Worm (Caenorhabditis elegans) whole organism, L4 larva: ENCODE data around the gene F33H12.7.

Source experiments
- F44E2.7 ChIP-seq: fragments of 200-800 bp; sonication (Bioruptor generic); IDR thresholded peaks from 2 replicates; pipeline ENCODE4 v2.1.2; 2022; ENCODE audit warnings: missing genetic modification characterization, missing compliant biosample characterization
- F49E8.2 ChIP-seq: sonication (generic microtip); optimal IDR thresholded peaks from 2 replicates; lab custom pipeline; 2016; ENCODE audit warnings: missing compliant biosample characterization, mild to moderate bottlenecking, missing genetic modification characterization, borderline replicate concordance
- ZK337.2 ChIP-seq: fragments of 200-800 bp; sonication (Bioruptor generic); IDR thresholded peaks from 2 replicates; pipeline ENCODE4 v1.3.6; 2022; ENCODE audit warnings: missing genetic modification reagents, missing genetic modification characterization, missing compliant biosample characterization
- aha-1 ChIP-seq: fragments of 150-350 bp; peaks from one replicate; lab custom pipeline; 2014; ENCODE audit warnings: missing biosample characterization, missing genetic modification characterization
- arid-1 ChIP-seq: fragments of 200-800 bp; sonication (Bioruptor generic); conservative IDR thresholded peaks from 2 replicates; pipeline ENCODE4 v1.3.6; 2022; ENCODE audit warnings: missing genetic modification reagents, missing genetic modification characterization, missing compliant biosample characterization
- ceh-44 ChIP-seq: fragments of 200-800 bp; sonication (Bioruptor generic); IDR thresholded peaks from 2 replicates; pipeline ENCODE4 v1.3.6; 2022; ENCODE audit warnings: missing genetic modification reagents, missing genetic modification characterization, missing compliant biosample characterization
- ceh-82 ChIP-seq: sonication (generic microtip); optimal IDR thresholded peaks from 2 replicates; lab custom pipeline; 2017; ENCODE audit warnings: missing biosample characterization, missing genetic modification characterization
- ces-1 ChIP-seq: fragments of 150-350 bp; sonication (generic microtip); optimal IDR thresholded peaks from 4 replicates; lab custom pipeline; 2014; ENCODE audit warnings: missing biosample characterization, missing genetic modification reagents, missing genetic modification characterization
- dmd-6 ChIP-seq: fragments of 200-800 bp; sonication (Bioruptor generic); IDR thresholded peaks from 2 replicates; pipeline ENCODE4 v1.3.6; 2022; ENCODE audit warnings: missing genetic modification reagents, missing genetic modification characterization, missing compliant biosample characterization
- dmd-8 ChIP-seq: fragments of 200-800 bp; sonication (Bioruptor generic); IDR thresholded peaks from 2 replicates; pipeline ENCODE4 v1.3.6; 2022; ENCODE audit warnings: missing genetic modification characterization, missing compliant biosample characterization
- dmd-9 ChIP-seq: fragments of 200-800 bp; sonication (Bioruptor generic); IDR thresholded peaks from 2 replicates; pipeline ENCODE4 v1.3.6; 2022; ENCODE audit warnings: missing genetic modification reagents, missing genetic modification characterization, missing compliant biosample characterization
- dpl-1 ChIP-seq: fragments of 150-350 bp; optimal IDR thresholded peaks from 2 replicates; lab custom pipeline; 2014; ENCODE audit warnings: missing biosample characterization, missing genetic modification reagents, missing genetic modification characterization
- duxl-1 ChIP-seq: sonication (generic microtip); optimal IDR thresholded peaks from 2 replicates; lab custom pipeline; 2016; ENCODE audit warnings: mild to moderate bottlenecking, missing genetic modification characterization, moderate library complexity, missing compliant biosample characterization; ENCODE audit not compliant: poor library complexity
- egl-27 ChIP-seq: sonication (generic microtip); optimal IDR thresholded peaks from 3 replicates; lab custom pipeline; 2017; ENCODE audit warnings: missing biosample characterization, missing genetic modification reagents, missing genetic modification characterization
- egl-43 ChIP-seq: fragments of 200-800 bp; sonication (Bioruptor generic); IDR thresholded peaks from 2 replicates; pipeline ENCODE4 v1.3.6; 2022; ENCODE audit warnings: missing genetic modification reagents, missing genetic modification characterization, missing compliant biosample characterization
- fkh-10 ChIP-seq: fragments of 150-350 bp; optimal IDR thresholded peaks from 2 replicates; lab custom pipeline; 2014; ENCODE audit warnings: missing biosample characterization, missing genetic modification reagents, missing genetic modification characterization
- fos-1 ChIP-seq: fragments of 150-350 bp; optimal IDR thresholded peaks from 2 replicates; lab custom pipeline; 2014; ENCODE audit warnings: missing biosample characterization, missing genetic modification characterization
- hif-1 ChIP-seq, 2 experiments: sonication (generic microtip); optimal IDR thresholded peaks; 2 replicates each; lab custom pipeline; 2016 to 2017; ENCODE audit warnings: missing compliant biosample characterization in 2 of 2, missing genetic modification characterization in 2 of 2, missing genetic modification reagents in 2 of 2, missing genotype in 2 of 2, mild to moderate bottlenecking in 1 of 2
- hlh-11 ChIP-seq: fragments of 200-800 bp; sonication (Bioruptor generic); optimal IDR thresholded peaks from 2 replicates; lab custom pipeline; 2018; ENCODE audit warnings: mild to moderate bottlenecking, missing genetic modification characterization, missing compliant biosample characterization
- hlh-30 ChIP-seq: sonication (generic microtip); optimal IDR thresholded peaks from 2 replicates; lab custom pipeline; 2017; ENCODE audit warnings: antibody characterized with exemption, mild to moderate bottlenecking, missing genetic modification characterization, missing compliant biosample characterization; ENCODE audit not compliant: insufficient read depth
- lim-7 ChIP-seq: fragments of 200-800 bp; sonication (Bioruptor generic); IDR thresholded peaks from 2 replicates; pipeline ENCODE4 v1.3.6; 2022; ENCODE audit warnings: missing genetic modification characterization, missing compliant biosample characterization
- lin-15B ChIP-seq: fragments of 150-350 bp; sonication (generic microtip); optimal IDR thresholded peaks from 3 replicates; lab custom pipeline; 2014; ENCODE audit warnings: missing biosample characterization, missing genetic modification characterization
- lin-29 ChIP-seq: fragments of 200-800 bp; sonication (Bioruptor generic); IDR thresholded peaks from 2 replicates; pipeline ENCODE4 v1.3.6; 2022; ENCODE audit warnings: missing genetic modification reagents, missing genetic modification characterization, missing compliant biosample characterization
- lin-38 ChIP-seq: fragments of 200-800 bp; sonication (Bioruptor generic); IDR thresholded peaks from 2 replicates; pipeline ENCODE4 v1.3.6; 2022; ENCODE audit warnings: missing genetic modification reagents, missing genetic modification characterization, missing compliant biosample characterization
- lsy-2 ChIP-seq, 2 experiments: fragments of 150-350 bp in 1 of 2; sonication (generic microtip) in 1 of 2; optimal IDR thresholded peaks; 2 replicates each; lab custom pipeline; 2014 to 2017; ENCODE audit warnings: missing biosample characterization in 2 of 2, missing genetic modification characterization in 2 of 2
- madf-5 ChIP-seq, 2 experiments: fragments of 200-800 bp; sonication (Bioruptor generic); IDR thresholded peaks; 2 replicates each; pipeline ENCODE4 v1.3.6; 2022; ENCODE audit warnings: missing compliant biosample characterization in 2 of 2, missing genetic modification characterization in 2 of 2
- mdl-1 ChIP-seq, 2 experiments: fragments of 150-350 bp in 1 of 2; sonication (generic microtip) in 1 of 2; optimal IDR thresholded peaks; 2 replicates each; lab custom pipeline; 2014 to 2017; ENCODE audit warnings: missing biosample characterization in 2 of 2, missing genetic modification characterization in 2 of 2
- mep-1 ChIP-seq: fragments of 150-350 bp; sonication (generic microtip); optimal IDR thresholded peaks from 3 replicates; lab custom pipeline; 2014; ENCODE audit warnings: missing biosample characterization, missing genetic modification characterization
- mes-2 ChIP-seq: sonication (generic microtip); optimal IDR thresholded peaks from 2 replicates; lab custom pipeline; 2016; ENCODE audit warnings: missing genotype, mild to moderate bottlenecking, missing genetic modification characterization, missing compliant biosample characterization; ENCODE audit not compliant: poor library complexity, severe bottlenecking
- nhr-10 ChIP-seq: fragments of 150-350 bp; optimal IDR thresholded peaks from 2 replicates; lab custom pipeline; 2014; ENCODE audit warnings: missing biosample characterization, missing genetic modification characterization
- nhr-111 ChIP-seq: fragments of 200-800 bp; sonication (Bioruptor generic); optimal IDR thresholded peaks from 2 replicates; lab custom pipeline; 2018; ENCODE audit warnings: mild to moderate bottlenecking, missing genetic modification characterization, missing compliant biosample characterization
- nhr-42 ChIP-seq: fragments of 200-800 bp; sonication (Bioruptor generic); IDR thresholded peaks from 2 replicates; pipeline ENCODE4 v1.3.6; 2022; ENCODE audit warnings: missing genetic modification characterization, missing compliant biosample characterization
- nhr-6 ChIP-seq: fragments of 150-350 bp; optimal IDR thresholded peaks from 2 replicates; lab custom pipeline; 2014; ENCODE audit warnings: missing biosample characterization, missing genetic modification characterization
- nhr-77 ChIP-seq: fragments of 150-350 bp; optimal IDR thresholded peaks from 2 replicates; lab custom pipeline; 2014; ENCODE audit warnings: missing biosample characterization, missing genetic modification characterization
- pha-4 ChIP-seq, 2 experiments: fragments of 150-350 bp in 1 of 2; fragments of 200-800 bp in 1 of 2; sonication (Bioruptor generic) in 1 of 2; IDR thresholded peaks in 1 of 2; optimal IDR thresholded peaks in 1 of 2; 2 replicates each; pipeline versions ENCODE4 v1.3.6 to Lab custom; 2014 to 2022; ENCODE audit warnings: missing genetic modification characterization in 2 of 2, missing genetic modification reagents in 2 of 2, missing biosample characterization in 1 of 2, missing compliant biosample characterization in 1 of 2
- php-3 ChIP-seq: fragments of 200-800 bp; sonication (Bioruptor generic); IDR thresholded peaks from 2 replicates; pipeline ENCODE4 v1.3.6; 2022; ENCODE audit warnings: missing genetic modification reagents, missing genetic modification characterization, missing compliant biosample characterization
- pqm-1 ChIP-seq: sonication (generic microtip); optimal IDR thresholded peaks from 2 replicates; lab custom pipeline; 2017; ENCODE audit warnings: missing biosample characterization, missing genetic modification characterization
- sdz-12 ChIP-seq: fragments of 200-800 bp; sonication (Bioruptor generic); optimal IDR thresholded peaks from 2 replicates; lab custom pipeline; 2018; ENCODE audit warnings: mild to moderate bottlenecking, missing genetic modification characterization, missing compliant biosample characterization
- snpc-1.2 ChIP-seq: fragments of 200-800 bp; sonication (Bioruptor generic); IDR thresholded peaks from 2 replicates; pipeline ENCODE4 v1.3.6; 2022; ENCODE audit warnings: missing genetic modification reagents, missing genetic modification characterization, missing compliant biosample characterization
- tra-1 ChIP-seq: fragments of 200-800 bp; sonication (Bioruptor generic); IDR thresholded peaks from 2 replicates; pipeline ENCODE4 v1.3.6; 2022; ENCODE audit warnings: missing genetic modification reagents, missing genetic modification characterization, missing compliant biosample characterization
- unc-130 ChIP-seq: sonication (generic microtip); optimal IDR thresholded peaks from 2 replicates; lab custom pipeline; 2016; ENCODE audit warnings: missing genetic modification reagents, missing genetic modification characterization, missing compliant biosample characterization
- unc-39 ChIP-seq: sonication (generic microtip); optimal IDR thresholded peaks from 2 replicates; lab custom pipeline; 2017; ENCODE audit warnings: missing biosample characterization, missing genetic modification characterization
- unc-62 ChIP-seq, 3 experiments: fragments of 150-350 bp in 1 of 3; sonication (generic microtip); optimal IDR thresholded peaks in 2 of 3; peaks in 1 of 3; 1 replicate in 1 of 3; 2 replicates in 2 of 3; lab custom pipeline; 2014 to 2017; ENCODE audit warnings: missing biosample characterization in 3 of 3, missing genetic modification characterization in 3 of 3, missing genetic modification reagents in 3 of 3, missing genotype in 1 of 3
- zfp-3 ChIP-seq: fragments of 200-800 bp; sonication (Bioruptor generic); conservative IDR thresholded peaks from 2 replicates; pipeline ENCODE4 v1.3.6; 2022; ENCODE audit warnings: missing genetic modification reagents, missing genetic modification characterization, missing compliant biosample characterization

Gene F33H12.7

DNA sequence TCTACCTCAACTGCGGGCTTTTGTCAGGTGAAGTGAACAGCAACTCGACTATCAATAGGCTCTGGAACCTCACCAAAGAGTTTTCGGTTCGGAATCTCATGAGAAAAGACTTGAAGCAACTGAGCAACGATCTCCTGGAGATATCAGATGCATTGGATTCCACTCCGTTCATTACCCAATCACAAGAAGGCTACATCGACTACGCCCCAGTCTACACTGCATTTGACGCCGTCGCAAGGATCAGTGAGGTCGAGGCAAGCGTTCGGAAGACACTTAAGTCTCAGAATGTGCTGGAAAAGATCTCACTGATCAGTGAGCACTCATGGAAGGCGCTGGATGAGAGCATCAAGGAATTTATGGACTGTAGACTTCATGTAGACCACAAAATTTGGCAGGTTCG lies 8.5 kb downstream of the F33H12.7 start:
- no peak for TF ChIP-seq lin-29 (GFP tag; lab: Robert Waterston, UW)
- peak; percentile 91 for TF ChIP-seq aha-1 (tag; lab: Kevin White, UChicago)
- no peak for TF ChIP-seq unc-62 (GFP tag; optimal IDR thresholded peaks at IDR 0.05 in 1 of 2; lab: Kevin White, UChicago)
- TF ChIP-seq unc-62 (tag; optimal IDR thresholded peaks at IDR 0.05; lab: Kevin White, UChicago): no peak
- TF ChIP-seq F44E2.7 (GFP tag; lab: Robert Waterston, UW): no peak
- no peak for TF ChIP-seq lin-15B (tag; lab: Kevin White, UChicago)

DNA sequence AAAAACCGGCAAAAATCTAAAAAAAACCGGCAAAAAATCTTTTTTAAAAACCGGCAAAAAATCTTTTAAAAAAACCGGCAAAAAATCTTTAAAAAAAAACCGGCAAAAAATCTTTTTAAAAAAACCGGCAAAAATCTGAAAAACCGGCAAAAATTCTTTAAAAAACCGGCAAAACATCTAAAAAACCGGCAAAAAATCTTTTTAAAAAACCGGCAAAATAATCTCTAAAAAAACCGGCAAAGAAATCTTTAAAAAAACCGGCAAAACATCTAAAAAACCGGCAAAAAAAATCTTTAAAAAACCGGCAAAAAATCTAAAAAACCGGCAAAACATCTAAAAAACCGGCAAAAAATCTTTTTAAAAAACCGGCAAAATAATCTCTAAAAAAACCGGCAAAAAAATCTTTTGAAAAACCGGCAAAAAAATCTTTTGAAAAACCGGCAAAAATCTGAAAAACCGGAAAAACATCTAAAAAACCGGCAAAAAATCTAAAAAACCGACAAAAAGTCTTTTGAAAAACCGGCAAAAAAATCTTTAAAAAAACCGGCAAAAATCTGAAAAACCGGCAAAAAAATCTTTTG lies 16.2 kb downstream of the F33H12.7 start:
- peak; percentile 22 for TF ChIP-seq aha-1 (tag; lab: Kevin White, UChicago)

DNA sequence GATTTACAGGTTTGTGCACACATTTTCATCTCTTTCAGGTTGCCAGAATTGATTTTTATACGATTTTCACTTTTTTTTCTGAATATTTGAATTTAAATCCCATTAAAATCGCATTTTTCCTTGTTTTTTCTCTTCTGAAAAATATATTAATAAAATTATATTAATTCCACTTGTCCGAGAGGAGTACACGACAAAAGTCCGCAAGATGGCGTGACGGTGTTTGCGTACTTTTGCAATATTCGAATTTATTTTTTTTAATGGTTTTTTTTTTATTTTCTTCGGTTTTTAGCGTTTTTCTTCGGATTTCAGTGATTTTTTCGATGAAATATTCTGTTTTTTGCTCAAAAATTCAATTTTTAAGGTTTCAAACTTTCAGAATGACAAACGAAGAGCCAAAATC lies 21.8 kb downstream of the F33H12.7 start, which contains the start of gene usp-39:
Gene usp-39, plus strand, starts transcription at position 377 of the 400 bp plus-strand sequence.
- TF ChIP-seq unc-130 (peak; percentile 48), egl-43 (no peak), nhr-42 (GFP tag; lab: Robert Waterston, UW) (0 out of 2 replicates have a peak, but pooled peaks have one; percentile 44), F44E2.7 (GFP tag; lab: Robert Waterston, UW) (no peak), zfp-3 (GFP tag; lab: Robert Waterston, UW) (0 out of 2 replicates have a peak, but pooled peaks have one; percentile 44), hlh-11 (tag; lab: Kevin White, UChicago) (no peak), lin-38 (GFP tag; lab: Robert Waterston, UW) (peak; percentile 88), nhr-111 (GFP tag; lab: Kevin White, UChicago) (no peak), sdz-12 (no peak), ces-1 (GFP tag; lab: Kevin White, UChicago) (peak; percentile 93), snpc-1.2 (GFP tag; lab: Robert Waterston, UW) (peak; percentile 55; the same call in 1 of the 2 replicates), unc-39 (no peak), dmd-9 (GFP tag; lab: Robert Waterston, UW) (no peak), ceh-82 (tag; lab: Kevin White, UChicago) (no peak), dpl-1 (peak; percentile 86), nhr-6 (tag; lab: Kevin White, UChicago) (no peak), dmd-8 (no peak), ZK337.2 (GFP tag; lab: Robert Waterston, UW) (peak; percentile 56; the same call in 1 of the 2 replicates), mdl-1 (tag; optimal IDR thresholded peaks at IDR 0.05; lab: Kevin White, UChicago) (peak in 1 of 2 experiments; percentile 3), F49E8.2 (tag; lab: Kevin White, UChicago) (peak; percentile 35), lim-7 (GFP tag; lab: Robert Waterston, UW) (no peak), fkh-10 (GFP tag; lab: Kevin White, UChicago) (peak; percentile 44), pha-4 (GFP tag; IDR thresholded peaks at IDR 0.05; lab: Robert Waterston, UW) (peak; percentile 61; the same call in 1 of the 2 replicates), pha-4 (tag; optimal IDR thresholded peaks at IDR 0.05; lab: Kevin White, UChicago) (no peak), duxl-1 (tag; lab: Kevin White, UChicago) (peak; percentile 48), php-3 (GFP tag; lab: Robert Waterston, UW) (peak; percentile 56; the same call in 1 of the 2 replicates), arid-1 (GFP tag; lab: Robert Waterston, UW) (0 out of 2 replicates have a peak, but pooled peaks have one; percentile 19), ceh-44 (GFP tag; lab: Robert Waterston, UW) (0 out of 2 replicates have a peak, but pooled peaks have one; percentile 9), fos-1 (tag; lab: Kevin White, UChicago) (no peak), hlh-30 (tag; lab: Kevin White, UChicago) (peak; percentile 57), dmd-6 (GFP tag; lab: Robert Waterston, UW) (peak; percentile 62), madf-5 (GFP tag; IDR thresholded peaks at IDR 0.05; lab: Robert Waterston, UW) (no peak), mes-2 (tag; lab: Kevin White, UChicago) (peak; percentile 95), lsy-2 (tag; optimal IDR thresholded peaks at IDR 0.05; lab: Kevin White, UChicago) (peak; percentile 15 to 94), egl-27 (tag; lab: Kevin White, UChicago) (no peak), hif-1 (tag; optimal IDR thresholded peaks at IDR 0.05; lab: Kevin White, UChicago) (peak in 1 of 2 experiments; percentile 48), pqm-1 (tag; lab: Kevin White, UChicago) (no peak), tra-1 (GFP tag; lab: Robert Waterston, UW) (no peak), nhr-10 (tag; lab: Kevin White, UChicago) (no peak), mep-1 (peak; percentile 93), nhr-77 (tag; lab: Kevin White, UChicago) (peak; percentile 85)
